Fruit fly (Drosophila melanogaster): ENCODE results near the gene lectin-37Db.

The lectin-37Db gene

DNA sequence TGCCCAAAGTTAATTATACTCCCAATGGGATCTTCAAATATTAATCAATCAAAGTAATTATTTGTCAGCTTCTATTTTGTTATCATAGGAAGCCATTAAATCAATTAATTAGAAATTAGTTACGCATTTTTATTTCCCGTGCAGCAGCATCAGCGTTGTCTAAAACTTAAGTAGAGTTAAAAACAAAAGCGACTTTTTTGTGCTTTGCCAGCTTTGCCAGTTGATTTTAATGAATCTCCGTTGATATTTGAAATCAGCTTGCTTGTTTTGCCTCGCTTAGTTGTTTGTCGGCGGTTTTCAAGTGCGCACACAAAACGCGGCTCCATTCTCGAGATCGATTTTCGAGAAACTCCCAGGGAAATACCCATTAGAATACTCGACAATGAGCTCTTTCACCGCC is 38.2 kb upstream of the lectin-37Db start, which contains the start of gene CG17350:
Gene CG17350 (plus strand): TSS at position 301 of the 400 bp plus-strand sequence.
- TF ChIP-seq CG8159 (tag; optimal IDR thresholded peaks at IDR 0.05) = no peak
- TF ChIP-seq Pif1B (GFP tag; optimal IDR thresholded peaks at IDR 0.05) = no peak
- no peak for TF ChIP-seq CG14655 (GFP tag; optimal IDR thresholded peaks at IDR 0.05)
- TF ChIP-seq CG9948 (tag; optimal IDR thresholded peaks at IDR 0.05) = no peak
- no peak for TF ChIP-seq D1 (tag; optimal IDR thresholded peaks at IDR 0.05)
- no peak for TF ChIP-seq rn (GFP tag; IDR thresholded peaks at IDR 0.05)
- TF ChIP-seq CG4496 (GFP tag; IDR thresholded peaks at IDR 0.05) = no peak
- no peak for TF ChIP-seq Ets98B (GFP tag; IDR thresholded peaks at IDR 0.05)
- TF ChIP-seq CG17806 (tag; optimal IDR thresholded peaks at IDR 0.05) = no peak
- TF ChIP-seq CG12605 (GFP tag; IDR thresholded peaks at IDR 0.05) = no peak
- TF ChIP-seq CG10348 (GFP tag; IDR thresholded peaks at IDR 0.05) = no peak
- no peak for TF ChIP-seq CG34367 (tag; optimal IDR thresholded peaks at IDR 0.05)
- TF ChIP-seq Pif1A (GFP tag; optimal IDR thresholded peaks at IDR 0.05) = no peak

DNA sequence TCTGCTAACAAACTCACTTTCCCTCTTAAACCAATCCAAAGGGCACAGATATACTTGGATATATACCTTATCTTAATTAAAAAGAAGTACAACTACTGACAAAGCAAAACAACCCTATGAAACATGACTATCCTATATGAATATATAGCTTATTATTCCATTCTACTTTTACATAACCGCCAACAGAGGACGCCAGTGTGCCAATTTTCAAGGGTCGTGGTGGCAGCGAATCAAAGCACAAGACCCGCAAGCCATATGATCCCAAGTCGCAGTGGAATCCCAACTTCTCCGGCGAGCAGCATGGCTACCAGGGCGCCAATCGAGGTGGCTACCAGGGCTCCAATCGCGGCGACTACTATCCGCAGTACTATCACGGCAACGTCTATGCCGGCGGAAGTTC is 36.5 kb upstream of the lectin-37Db start:
- TF ChIP-seq CG9948 (tag; optimal IDR thresholded peaks at IDR 0.05) = no peak
- no peak for TF ChIP-seq Pif1B (GFP tag; optimal IDR thresholded peaks at IDR 0.05)
- no peak for TF ChIP-seq CG8301 (tag; optimal IDR thresholded peaks at IDR 0.05)
- no peak for TF ChIP-seq fd96Ca (GFP tag; IDR thresholded peaks at IDR 0.05)
- no peak for TF ChIP-seq CG4496 (GFP tag; IDR thresholded peaks at IDR 0.05)
- no peak for TF ChIP-seq CG13204 (GFP tag; optimal IDR thresholded peaks at IDR 0.05)
- TF ChIP-seq CG8159 (tag; optimal IDR thresholded peaks at IDR 0.05) = no peak
- no peak for TF ChIP-seq CG17806 (tag; optimal IDR thresholded peaks at IDR 0.05)
- TF ChIP-seq Snoo (tag; optimal IDR thresholded peaks at IDR 0.05) = no peak
- TF ChIP-seq CG15710 (tag; optimal IDR thresholded peaks at IDR 0.05) = no peak
- no peak for TF ChIP-seq D1 (tag; optimal IDR thresholded peaks at IDR 0.05)
- TF ChIP-seq gl (tag; optimal IDR thresholded peaks at IDR 0.05) = no peak
- no peak for TF ChIP-seq CG34367 (tag; optimal IDR thresholded peaks at IDR 0.05)
- no peak for TF ChIP-seq EcR (GFP tag; optimal IDR thresholded peaks at IDR 0.05)
- no peak for TF ChIP-seq CG12605 (GFP tag; IDR thresholded peaks at IDR 0.05)
- no peak for TF ChIP-seq Ets98B (GFP tag; IDR thresholded peaks at IDR 0.05)

dm6 chr2L:19386106-19386715 is 32.7 kb upstream of the lectin-37Db start, which contains the start of gene fon:
fon (minus strand) TSS chr2L:19386205.
- TF ChIP-seq CG34367 (tag; optimal IDR thresholded peaks at IDR 0.05) = no peak
- TF ChIP-seq CG14655 (GFP tag; optimal IDR thresholded peaks at IDR 0.05) = no peak
- TF ChIP-seq rn (GFP tag; IDR thresholded peaks at IDR 0.05) = no peak
- TF ChIP-seq Ets98B (GFP tag; IDR thresholded peaks at IDR 0.05) = no peak
- no peak for TF ChIP-seq CG8159 (tag; optimal IDR thresholded peaks at IDR 0.05)
- TF ChIP-seq EcR (GFP tag; optimal IDR thresholded peaks at IDR 0.05) = no peak
- no peak for TF ChIP-seq fd96Ca (GFP tag; IDR thresholded peaks at IDR 0.05)
- no peak for TF ChIP-seq CG12605 (GFP tag; IDR thresholded peaks at IDR 0.05)
- no peak for TF ChIP-seq CG9948 (tag; optimal IDR thresholded peaks at IDR 0.05)
- no peak for TF ChIP-seq CG10348 (GFP tag; IDR thresholded peaks at IDR 0.05)
- no peak for TF ChIP-seq CG8301 (tag; optimal IDR thresholded peaks at IDR 0.05)
- no peak for TF ChIP-seq CG17806 (tag; optimal IDR thresholded peaks at IDR 0.05)
- TF ChIP-seq Snoo (tag; optimal IDR thresholded peaks at IDR 0.05) = no peak
- no peak for TF ChIP-seq CG32121 (GFP tag; IDR thresholded peaks at IDR 0.05)
- no peak for TF ChIP-seq CG13204 (GFP tag; optimal IDR thresholded peaks at IDR 0.05)

DNA sequence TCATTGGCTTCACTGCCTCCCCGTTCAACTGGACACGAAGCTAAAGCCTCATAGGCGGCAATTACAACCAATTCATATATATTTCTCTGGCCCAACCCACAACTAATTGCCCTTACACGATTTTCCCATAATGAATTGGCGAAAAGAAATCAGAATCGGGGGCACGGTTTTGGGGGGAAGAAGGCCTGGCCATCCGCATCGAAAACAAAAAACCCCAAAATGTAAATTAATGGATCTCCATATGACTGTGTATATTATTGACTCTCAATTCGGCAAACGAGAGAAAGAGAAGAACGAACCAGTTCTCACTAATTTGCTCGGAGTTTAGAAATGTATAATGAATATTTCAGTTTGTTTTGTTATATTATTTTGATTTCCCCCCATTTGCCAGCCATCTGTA is 29.9 kb upstream of the lectin-37Db start:
- TF ChIP-seq CG13204 (GFP tag; optimal IDR thresholded peaks at IDR 0.05) (no peak), EcR (GFP tag; optimal IDR thresholded peaks at IDR 0.05) (peak; percentile 25)

DNA sequence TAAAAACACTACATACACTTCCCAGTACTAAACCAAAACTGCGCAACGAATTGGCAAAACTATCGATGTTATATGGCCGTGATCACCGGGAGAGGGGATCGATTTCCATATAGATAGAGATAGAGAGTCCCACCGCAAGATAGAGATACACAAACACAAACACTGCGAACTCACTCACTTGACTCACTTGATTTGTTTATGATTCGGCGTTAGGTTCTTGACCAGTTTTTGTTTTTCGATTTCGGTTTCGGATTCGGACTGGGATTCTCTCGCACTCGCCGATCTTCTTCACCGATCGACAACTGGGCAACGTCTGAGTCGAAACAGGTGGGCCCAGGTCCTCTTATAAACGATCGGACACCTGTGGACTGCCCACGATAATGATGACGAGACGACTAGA is 29.1 kb upstream of the lectin-37Db start, which contains the start of gene CG17549:
Gene CG17549 (minus strand): TSS at position 327 of the 400 bp plus-strand sequence.
- no peak for TF ChIP-seq rn (GFP tag; IDR thresholded peaks at IDR 0.05)
- 0 out of 3 replicates have a peak, but pooled peaks have one; percentile 6 for TF ChIP-seq CG4496 (GFP tag; IDR thresholded peaks at IDR 0.05)
- TF ChIP-seq CG17806 (tag; optimal IDR thresholded peaks at IDR 0.05) = no peak

dm6 chr2L:19393703-19394210 is 25.1 kb upstream of the lectin-37Db start, which contains the start of gene CG31798:
CG31798 (plus strand) TSS chr2L:19394160.
- no peak for TF ChIP-seq Ets98B (GFP tag; IDR thresholded peaks at IDR 0.05)
- TF ChIP-seq CG15710 (tag; optimal IDR thresholded peaks at IDR 0.05) = no peak
- TF ChIP-seq CG4496 (GFP tag; IDR thresholded peaks at IDR 0.05) = 0 out of 3 replicates have a peak, but pooled peaks have one; percentile 8
- TF ChIP-seq gl (tag; optimal IDR thresholded peaks at IDR 0.05) = peak; percentile 65
- no peak for TF ChIP-seq CG9948 (tag; optimal IDR thresholded peaks at IDR 0.05)
- TF ChIP-seq D1 (tag; optimal IDR thresholded peaks at IDR 0.05) = no peak
- TF ChIP-seq CG13204 (GFP tag; optimal IDR thresholded peaks at IDR 0.05) = no peak
